Worm (Caenorhabditis elegans) whole organism, L1 larva: ENCODE data around the gene mksr-1.
A peak's percentile ranks its signal among the peaks of the same experiment; 100 is the strongest.

Experiments used
- C04F5.9 ChIP-seq: sonication (generic microtip); optimal IDR thresholded peaks from 2 replicates; lab custom pipeline; 2016; ENCODE audit warnings: missing genetic modification characterization, missing compliant biosample characterization
- C34B4.2 ChIP-seq: sonication (generic microtip); optimal IDR thresholded peaks from 2 replicates; lab custom pipeline; 2017; ENCODE audit warnings: mild to moderate bottlenecking, missing genetic modification characterization, missing compliant biosample characterization
- F16B12.6 ChIP-seq: fragments of 150-350 bp; optimal IDR thresholded peaks from 2 replicates; lab custom pipeline; 2014; ENCODE audit warnings: missing biosample characterization, missing genetic modification characterization
- Y116A8C.19 ChIP-seq: sonication (generic microtip); optimal IDR thresholded peaks from 2 replicates; lab custom pipeline; 2016; ENCODE audit warnings: missing compliant biosample characterization, missing genetic modification characterization, borderline replicate concordance
- ama-1 ChIP-seq: fragments of 150-350 bp; optimal IDR thresholded peaks from 2 replicates; lab custom pipeline; 2014
- blmp-1 ChIP-seq: fragments of 150-350 bp; optimal IDR thresholded peaks from 2 replicates; lab custom pipeline; 2014; ENCODE audit warnings: missing biosample characterization, missing genetic modification characterization
- ceh-82 ChIP-seq, 3 experiments: fragments of 150-350 bp in 1 of 3; sonication (generic microtip) in 2 of 3; optimal IDR thresholded peaks; 2 replicates each; lab custom pipeline; 2014 to 2017; ENCODE audit warnings: missing biosample characterization in 3 of 3, missing genetic modification characterization in 3 of 3
- ceh-88 ChIP-seq: fragments of 200-800 bp; sonication (Bioruptor generic); IDR thresholded peaks from 2 replicates; pipeline ENCODE4 v1.3.6; 2022; ENCODE audit warnings: missing genetic modification characterization, missing compliant biosample characterization
- ces-1 ChIP-seq: fragments of 150-350 bp; optimal IDR thresholded peaks from 2 replicates; lab custom pipeline; 2014; ENCODE audit warnings: missing biosample characterization, missing genetic modification reagents, missing genetic modification characterization
- dsc-1 ChIP-seq: sonication (generic microtip); optimal IDR thresholded peaks from 2 replicates; lab custom pipeline; 2016; ENCODE audit warnings: mild to moderate bottlenecking, missing genetic modification characterization, missing compliant biosample characterization
- efl-1 ChIP-seq, 4 experiments: fragments of 150-350 bp; optimal IDR thresholded peaks in 3 of 4; peaks in 1 of 4; 1 replicate in 1 of 4; 2 replicates in 3 of 4; lab custom pipeline; 2014; ENCODE audit warnings: missing biosample characterization in 2 of 4, missing genetic modification characterization in 2 of 4, missing genetic modification reagents in 2 of 4
- efl-3 ChIP-seq: fragments of 200-800 bp; sonication (Bioruptor generic); optimal IDR thresholded peaks from 2 replicates; lab custom pipeline; 2018; ENCODE audit warnings: mild to moderate bottlenecking, missing genetic modification characterization, missing compliant biosample characterization
- egl-13 ChIP-seq: sonication (generic microtip); optimal IDR thresholded peaks from 2 replicates; lab custom pipeline; 2016; ENCODE audit warnings: missing genotype, missing genetic modification reagents, missing genetic modification characterization, missing compliant biosample characterization
- elt-3 ChIP-seq, 6 experiments: fragments of 150-350 bp in 1 of 6; sonication (generic microtip); optimal IDR thresholded peaks; 2 replicates each; lab custom pipeline; 2017 to 2018; ENCODE audit warnings: missing biosample characterization in 6 of 6, missing genetic modification characterization in 6 of 6, inconsistent platforms in 1 of 6
- fkh-10 ChIP-seq: sonication (generic microtip); optimal IDR thresholded peaks from 2 replicates; lab custom pipeline; 2017; ENCODE audit warnings: missing biosample characterization, missing genetic modification reagents, missing genetic modification characterization
- fkh-8 ChIP-seq: sonication (generic microtip); optimal IDR thresholded peaks from 2 replicates; lab custom pipeline; 2016; ENCODE audit warnings: mild to moderate bottlenecking, missing genetic modification characterization, missing compliant biosample characterization
- grh-1 ChIP-seq: fragments of 200-800 bp; sonication (Bioruptor generic); IDR thresholded peaks from 2 replicates; pipeline ENCODE4 v1.3.6; 2022; ENCODE audit warnings: missing genetic modification reagents, missing genetic modification characterization, missing compliant biosample characterization
- hlh-4 ChIP-seq: sonication (generic microtip); optimal IDR thresholded peaks from 2 replicates; lab custom pipeline; 2016; ENCODE audit warnings: mild to moderate bottlenecking, missing genetic modification characterization, missing compliant biosample characterization
- hpl-2 ChIP-seq: fragments of 150-350 bp; optimal IDR thresholded peaks from 2 replicates; lab custom pipeline; 2014; ENCODE audit warnings: missing biosample characterization, missing genetic modification reagents, missing genetic modification characterization
- irx-1 ChIP-seq: sonication (generic microtip); optimal IDR thresholded peaks from 2 replicates; lab custom pipeline; 2016; ENCODE audit warnings: missing genetic modification characterization, missing compliant biosample characterization
- jun-1 ChIP-seq: fragments of 150-350 bp; optimal IDR thresholded peaks from 2 replicates; lab custom pipeline; 2014; ENCODE audit warnings: missing biosample characterization, missing genetic modification reagents, missing genetic modification characterization
- lin-14 ChIP-seq: fragments of 200-800 bp; sonication (Bioruptor generic); optimal IDR thresholded peaks from 2 replicates; lab custom pipeline; 2018; ENCODE audit warnings: mild to moderate bottlenecking, missing genetic modification characterization, moderate library complexity, missing compliant biosample characterization
- lin-35 ChIP-seq, 2 experiments: fragments of 150-350 bp; optimal IDR thresholded peaks; 2 replicates each; lab custom pipeline; 2014; ENCODE audit warnings: missing biosample characterization in 2 of 2, missing genetic modification characterization in 2 of 2, missing genetic modification reagents in 2 of 2
- lin-39 ChIP-seq: fragments of 150-350 bp; optimal IDR thresholded peaks from 2 replicates; lab custom pipeline; 2014; ENCODE audit warnings: missing biosample characterization, missing genetic modification reagents, missing genetic modification characterization
- lsy-2 ChIP-seq, 2 experiments: fragments of 150-350 bp; optimal IDR thresholded peaks; 2 replicates each; lab custom pipeline; 2014; ENCODE audit warnings: missing biosample characterization in 2 of 2, missing genetic modification characterization in 2 of 2
- mab-9 ChIP-seq: fragments of 200-800 bp; sonication (Bioruptor generic); IDR thresholded peaks from 2 replicates; pipeline ENCODE4 v1.3.6; 2022; ENCODE audit warnings: missing genetic modification reagents, missing genetic modification characterization, missing compliant biosample characterization
- mdl-1 ChIP-seq, 2 experiments: fragments of 150-350 bp; optimal IDR thresholded peaks; 2 replicates each; lab custom pipeline; 2014 to 2017; ENCODE audit warnings: missing biosample characterization in 2 of 2, missing genetic modification characterization in 2 of 2, inconsistent platforms in 1 of 2
- mep-1 ChIP-seq: fragments of 150-350 bp; optimal IDR thresholded peaks from 2 replicates; lab custom pipeline; 2014; ENCODE audit warnings: missing biosample characterization, missing genetic modification characterization
- nhr-12 ChIP-seq: sonication (generic microtip); optimal IDR thresholded peaks from 2 replicates; lab custom pipeline; 2017; ENCODE audit warnings: missing biosample characterization, missing genetic modification characterization
- nhr-19 ChIP-seq: fragments of 200-800 bp; sonication (Bioruptor generic); conservative IDR thresholded peaks from 2 replicates; pipeline ENCODE4 v1.3.6; 2022; ENCODE audit warnings: missing genetic modification characterization, missing compliant biosample characterization
- nhr-20 ChIP-seq: sonication (generic microtip); optimal IDR thresholded peaks from 2 replicates; lab custom pipeline; 2016; ENCODE audit warnings: mild to moderate bottlenecking, missing genetic modification characterization, missing compliant biosample characterization
- nhr-28 ChIP-seq: fragments of 150-350 bp; optimal IDR thresholded peaks from 2 replicates; lab custom pipeline; 2014; ENCODE audit warnings: missing biosample characterization, missing genetic modification characterization
- nhr-71 ChIP-seq: sonication (generic microtip); optimal IDR thresholded peaks from 2 replicates; lab custom pipeline; 2016; ENCODE audit warnings: mild to moderate bottlenecking, missing genetic modification characterization, moderate library complexity, missing compliant biosample characterization
- nhr-76 ChIP-seq: sonication (generic microtip); optimal IDR thresholded peaks from 2 replicates; lab custom pipeline; 2017; ENCODE audit warnings: missing biosample characterization, missing genetic modification characterization
- nhr-77 ChIP-seq: fragments of 150-350 bp; optimal IDR thresholded peaks from 2 replicates; lab custom pipeline; 2014; ENCODE audit warnings: missing biosample characterization, missing genetic modification characterization
- nhr-84 ChIP-seq: sonication (generic microtip); optimal IDR thresholded peaks from 2 replicates; lab custom pipeline; 2017; ENCODE audit warnings: missing biosample characterization, missing genetic modification characterization
- nhr-85 ChIP-seq: sonication (generic microtip); peaks from one replicate; lab custom pipeline; 2016; ENCODE audit warnings: missing genetic modification characterization, inconsistent platforms, missing compliant biosample characterization
- pax-3 ChIP-seq: fragments of 200-800 bp; sonication (Bioruptor generic); optimal IDR thresholded peaks from 2 replicates; lab custom pipeline; 2018; ENCODE audit warnings: mild to moderate bottlenecking, missing genetic modification characterization, moderate library complexity, missing compliant biosample characterization
- pqm-1 ChIP-seq: sonication (generic microtip); optimal IDR thresholded peaks from 3 replicates; lab custom pipeline; 2017; ENCODE audit warnings: missing biosample characterization, missing genetic modification characterization
- rnt-1 ChIP-seq: sonication (generic microtip); optimal IDR thresholded peaks from 2 replicates; lab custom pipeline; 2016; ENCODE audit warnings: mild to moderate bottlenecking, missing genetic modification characterization, moderate library complexity, missing compliant biosample characterization
- skn-1 ChIP-seq: fragments of 150-350 bp; optimal IDR thresholded peaks from 2 replicates; lab custom pipeline; 2014; ENCODE audit warnings: missing biosample characterization, missing genetic modification characterization
- sox-4 ChIP-seq: sonication (generic microtip); optimal IDR thresholded peaks from 2 replicates; lab custom pipeline; 2016; ENCODE audit warnings: missing genetic modification characterization, missing compliant biosample characterization
- sptf-1 ChIP-seq: fragments of 150-350 bp; optimal IDR thresholded peaks from 2 replicates; lab custom pipeline; 2014; ENCODE audit warnings: missing biosample characterization, missing genetic modification characterization
- sup-37 ChIP-seq: fragments of 200-800 bp; sonication (Bioruptor generic); optimal IDR thresholded peaks from 2 replicates; lab custom pipeline; 2018; ENCODE audit warnings: mild to moderate bottlenecking, missing genetic modification characterization, missing compliant biosample characterization
- swsn-7 ChIP-seq: sonication (generic microtip); optimal IDR thresholded peaks from 2 replicates; lab custom pipeline; 2016; ENCODE audit warnings: missing genetic modification characterization, missing compliant biosample characterization
- tbx-2 ChIP-seq: sonication (generic microtip); optimal IDR thresholded peaks from 2 replicates; lab custom pipeline; 2016; ENCODE audit warnings: missing genetic modification characterization, missing compliant biosample characterization
- unc-62 ChIP-seq: fragments of 150-350 bp; optimal IDR thresholded peaks from 2 replicates; lab custom pipeline; 2014; ENCODE audit warnings: missing biosample characterization, missing genetic modification reagents, missing genetic modification characterization
- unc-86 ChIP-seq: sonication (generic microtip); optimal IDR thresholded peaks from 2 replicates; lab custom pipeline; 2016; ENCODE audit warnings: missing genetic modification characterization, missing compliant biosample characterization
- vab-15 ChIP-seq: sonication (generic microtip); optimal IDR thresholded peaks from 2 replicates; lab custom pipeline; 2017; ENCODE audit warnings: missing genotype, mild to moderate bottlenecking, missing genetic modification characterization, missing compliant biosample characterization
- xbp-1 ChIP-seq: sonication (generic microtip); optimal IDR thresholded peaks from 2 replicates; lab custom pipeline; 2016; ENCODE audit warnings: missing genetic modification characterization, missing compliant biosample characterization
- ztf-11 ChIP-seq, 2 experiments: sonication (generic microtip); optimal IDR thresholded peaks; 2 replicates each; lab custom pipeline; 2016 to 2017; ENCODE audit warnings: missing genetic modification characterization in 2 of 2, missing biosample characterization in 1 of 2, missing compliant biosample characterization in 1 of 2

mksr-1 gene

DNA sequence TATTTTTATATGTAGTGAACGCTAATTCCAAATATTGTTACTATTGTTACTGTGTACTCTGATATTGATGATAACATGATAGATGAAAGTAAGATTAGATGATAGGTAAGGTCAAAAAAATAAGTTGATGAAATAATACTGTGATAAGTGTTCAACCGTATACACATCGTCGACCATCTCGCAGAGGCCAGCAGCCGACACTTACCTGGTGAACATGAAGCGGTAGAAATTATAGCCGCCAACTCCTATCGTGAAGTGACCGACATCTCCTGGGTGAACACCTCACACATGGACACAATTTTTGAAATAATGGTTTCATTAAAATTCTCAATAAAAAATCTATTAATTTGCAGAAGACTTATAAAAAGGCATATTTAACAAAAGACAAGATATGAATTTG lies 41.6 kb downstream of the mksr-1 start:
- no peak for TF ChIP-seq sptf-1
- TF ChIP-seq efl-1 (optimal IDR thresholded peaks at IDR 0.05; lab: Kevin White, UChicago), result no peak
- TF ChIP-seq efl-1 (GFP tag; optimal IDR thresholded peaks at IDR 0.05 in 1 of 2; lab: Kevin White, UChicago), result no peak
- TF ChIP-seq dsc-1 (tag; lab: Kevin White, UChicago), result no peak
- no peak for TF ChIP-seq F16B12.6 (tag; lab: Kevin White, UChicago)
- no peak for TF ChIP-seq nhr-76
- TF ChIP-seq xbp-1 (tag; lab: Kevin White, UChicago), result no peak
- no peak for TF ChIP-seq C04F5.9 (tag; lab: Kevin White, UChicago)
- TF ChIP-seq vab-15 (tag; lab: Kevin White, UChicago), result no peak

DNA sequence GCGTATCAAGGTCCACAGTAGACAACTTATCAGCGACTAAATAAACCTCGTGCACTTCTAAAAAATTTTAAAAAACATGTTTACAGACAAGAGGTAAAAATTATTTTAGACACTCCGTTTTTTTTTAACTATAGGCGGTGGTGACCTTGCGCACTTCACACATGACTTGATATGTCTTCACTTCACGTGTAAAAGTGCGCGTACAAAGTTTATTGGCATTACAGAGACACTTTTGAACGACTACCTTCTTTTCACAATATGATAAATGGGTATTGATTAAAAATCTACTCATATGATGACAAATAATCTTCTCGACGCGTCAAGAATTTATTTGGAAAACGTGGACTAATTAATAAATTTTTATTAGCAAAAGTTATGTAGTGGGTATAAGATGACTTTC lies 42.2 kb downstream of the mksr-1 start:
- TF ChIP-seq lin-14 (GFP tag; lab: Kevin White, UChicago) (peak; percentile 71), fkh-8 (tag; lab: Kevin White, UChicago) (no peak), mep-1 (no peak), efl-1 (optimal IDR thresholded peaks at IDR 0.05; lab: Kevin White, UChicago) (no peak), efl-1 (GFP tag; optimal IDR thresholded peaks at IDR 0.05 in 1 of 2; lab: Kevin White, UChicago) (no peak), jun-1 (tag; lab: Kevin White, UChicago) (no peak), lin-39 (tag; lab: Kevin White, UChicago) (no peak), egl-13 (no peak), hlh-4 (tag; lab: Kevin White, UChicago) (no peak), unc-62 (GFP tag; lab: Kevin White, UChicago) (no peak), hpl-2 (GFP tag; lab: Kevin White, UChicago) (no peak), mdl-1 (tag; optimal IDR thresholded peaks at IDR 0.05; lab: Kevin White, UChicago) (peak in 1 of 2 experiments; percentile 62), xbp-1 (tag; lab: Kevin White, UChicago) (no peak), skn-1 (tag; lab: Kevin White, UChicago) (peak; percentile 83), C34B4.2 (tag; lab: Kevin White, UChicago) (no peak), lin-35 (GFP tag; optimal IDR thresholded peaks at IDR 0.05; lab: Kevin White, UChicago) (peak in 1 of 2 experiments; percentile 66), C04F5.9 (tag; lab: Kevin White, UChicago) (no peak), mab-9 (GFP tag; lab: Robert Waterston, UW) (no peak), F16B12.6 (tag; lab: Kevin White, UChicago) (no peak), pqm-1 (tag; lab: Kevin White, UChicago) (no peak), pax-3 (tag; lab: Kevin White, UChicago) (no peak), rnt-1 (tag; lab: Kevin White, UChicago) (no peak), elt-3 (tag; optimal IDR thresholded peaks at IDR 0.05; lab: Kevin White, UChicago) (peak in 2 of 6 experiments; percentile 45 to 71), fkh-10 (GFP tag; lab: Kevin White, UChicago) (no peak), nhr-84 (tag; lab: Kevin White, UChicago) (no peak), nhr-71 (tag; lab: Kevin White, UChicago) (peak; percentile 74), ceh-82 (tag; optimal IDR thresholded peaks at IDR 0.05; lab: Kevin White, UChicago) (no peak), lsy-2 (tag; optimal IDR thresholded peaks at IDR 0.05; lab: Kevin White, UChicago) (no peak), nhr-85 (tag; lab: Kevin White, UChicago) (peak; percentile 87), swsn-7 (tag; lab: Kevin White, UChicago) (no peak), ces-1 (GFP tag; lab: Kevin White, UChicago) (no peak), ceh-88 (GFP tag; lab: Robert Waterston, UW) (no peak), nhr-28 (tag; lab: Kevin White, UChicago) (no peak), sptf-1 (no peak), sup-37 (GFP tag; lab: Kevin White, UChicago) (no peak), sox-4 (tag; lab: Kevin White, UChicago) (no peak), nhr-20 (tag; lab: Kevin White, UChicago) (peak; percentile 70), grh-1 (GFP tag; lab: Robert Waterston, UW) (peak; percentile 12; the same call in 1 of the 2 replicates), unc-86 (tag; lab: Kevin White, UChicago) (no peak), nhr-19 (GFP tag; lab: Robert Waterston, UW) (peak; percentile 60), ama-1 (no peak), tbx-2 (tag; lab: Kevin White, UChicago) (peak; percentile 38), blmp-1 (tag; lab: Kevin White, UChicago) (peak; percentile 40), Y116A8C.19 (tag; lab: Kevin White, UChicago) (no peak), irx-1 (tag; lab: Kevin White, UChicago) (no peak), efl-3 (GFP tag; lab: Kevin White, UChicago) (no peak), nhr-77 (tag; lab: Kevin White, UChicago) (no peak), ztf-11 (tag; optimal IDR thresholded peaks at IDR 0.05; lab: Kevin White, UChicago) (no peak), nhr-12 (tag; lab: Kevin White, UChicago) (no peak)
